Fruit fly (Drosophila melanogaster): ENCODE data around the gene CG13082.

The CG13082 gene

dm6 chr2L:19537779-19538456, at the start of gene CG13082:
CG13082 (plus strand) TSS chr2L:19538425.
- TF ChIP-seq CG17801 (GFP tag; optimal IDR thresholded peaks at IDR 0.05; ENCODE audit: partially characterized antibody) = no peak

- TF ChIP-seq CG17801 (GFP tag; optimal IDR thresholded peaks at IDR 0.05; ENCODE audit: partially characterized antibody) = peak; percentile 85
These were observed 48.2 kb upstream of the CG13082 start, which contains the start of the genes CG10194 and CG18094 for dm6 chr2L:19489997-19490461. CG10194 (minus strand) TSS chr2L:19490104. CG18094 (plus strand) TSS chr2L:19490262.

dm6 chr2L:19492934-19493686, 45.1 kb upstream of the CG13082 start, which contains the start of the genes swm and Ctu2:
swm (plus strand) TSS chr2L:19493251.
Ctu2 (minus strand) TSS chr2L:19493253.
- TF ChIP-seq CG17801 (GFP tag; optimal IDR thresholded peaks at IDR 0.05; ENCODE audit: partially characterized antibody) = peak; percentile 76

dm6 chr2L:19497983-19498382, 40.2 kb upstream of the CG13082 start, which contains the start of gene Top3alpha:
Top3alpha (plus strand) TSS chr2L:19498168.
- peak; percentile 40 for TF ChIP-seq CG17801 (GFP tag; optimal IDR thresholded peaks at IDR 0.05; ENCODE audit: partially characterized antibody)

dm6 chr2L:19506323-19506722, 31.9 kb upstream of the CG13082 start:
- TF ChIP-seq CG17801 (GFP tag; optimal IDR thresholded peaks at IDR 0.05; ENCODE audit: partially characterized antibody) = no peak

- TF ChIP-seq CG17801 (GFP tag; optimal IDR thresholded peaks at IDR 0.05; ENCODE audit: partially characterized antibody) = no peak
These were observed 29.8 kb upstream of the CG13082 start, which contains the start of gene cyst for dm6 chr2L:19508361-19508918. cyst (minus strand) TSS chr2L:19508764.

- no peak for TF ChIP-seq CG17801 (GFP tag; optimal IDR thresholded peaks at IDR 0.05; ENCODE audit: partially characterized antibody)
These were observed 26.0 kb upstream of the CG13082 start for dm6 chr2L:19512184-19512583.

dm6 chr2L:19516062-19516461, 22.2 kb upstream of the CG13082 start:
- no peak for TF ChIP-seq CG17801 (GFP tag; optimal IDR thresholded peaks at IDR 0.05; ENCODE audit: partially characterized antibody)

dm6 chr2L:19517154-19517814, 20.9 kb upstream of the CG13082 start, which contains the start of gene Hasp:
Hasp (minus strand) TSS chr2L:19517204.
- TF ChIP-seq CG17801 (GFP tag; optimal IDR thresholded peaks at IDR 0.05; ENCODE audit: partially characterized antibody) = no peak

dm6 chr2L:19518636-19519086, 19.6 kb upstream of the CG13082 start, which contains the start of gene CG10132:
CG10132 (plus strand) TSS chr2L:19518824.
- no peak for TF ChIP-seq CG17801 (GFP tag; optimal IDR thresholded peaks at IDR 0.05; ENCODE audit: partially characterized antibody)

- no peak for TF ChIP-seq CG17801 (GFP tag; optimal IDR thresholded peaks at IDR 0.05; ENCODE audit: partially characterized antibody)
These were observed 18.6 kb upstream of the CG13082 start for dm6 chr2L:19519611-19520010.

- peak; percentile 57 for TF ChIP-seq CG17801 (GFP tag; optimal IDR thresholded peaks at IDR 0.05; ENCODE audit: partially characterized antibody)
These were observed 11.9 kb upstream of the CG13082 start, which contains the start of the genes Dpm1 and CG10137 for dm6 chr2L:19526316-19526715. Dpm1 (minus strand) TSS chr2L:19526368. CG10137 (plus strand) TSS chr2L:19526686.

dm6 chr2L:19526844-19527243, 11.4 kb upstream of the CG13082 start:
- no peak for TF ChIP-seq CG17801 (GFP tag; optimal IDR thresholded peaks at IDR 0.05; ENCODE audit: partially characterized antibody)

dm6 chr2L:19528308-19528707, 9.9 kb upstream of the CG13082 start:
- TF ChIP-seq CG17801 (GFP tag; optimal IDR thresholded peaks at IDR 0.05; ENCODE audit: partially characterized antibody) = peak; percentile 99

Measured in ovary, adult (tissue).